Fruit fly (Drosophila melanogaster) Kc167 (cell line): ENCODE results near the gene CG33342.

Source experiments
- Myc ChIP-seq: fragments of >200 bp; optimal IDR thresholded peaks from 2 replicates; lab custom pipeline; 2017; ENCODE audit warnings: missing external identifiers
- Sin3A ChIP-seq: fragments of >200 bp; optimal IDR thresholded peaks from 2 replicates; lab custom pipeline; 2018; ENCODE audit warnings: missing external identifiers
- h ChIP-seq: fragments of >200 bp; optimal IDR thresholded peaks from 3 replicates; lab custom pipeline; 2018; ENCODE audit warnings: missing external identifiers
- insv ChIP-seq: fragments of >200 bp; optimal IDR thresholded peaks from 3 replicates; lab custom pipeline; 2018; ENCODE audit warnings: missing external identifiers
- psq ChIP-seq: fragments of >200 bp; optimal IDR thresholded peaks from 2 replicates; lab custom pipeline; 2017; ENCODE audit warnings: missing external identifiers
- ttk ChIP-seq: sonication (Bioruptor generic); optimal IDR thresholded peaks from 2 replicates; lab custom pipeline; 2017; ENCODE audit warnings: missing external identifiers

- no peak for TF ChIP-seq insv (lab: Kevin White, UChicago)
- TF ChIP-seq psq (lab: Kevin White, UChicago) = no peak
- TF ChIP-seq ttk (lab: Kevin White, UChicago) = no peak
- TF ChIP-seq Sin3A (lab: Kevin White, UChicago) = no peak
- TF ChIP-seq h (lab: Kevin White, UChicago) = no peak
- no peak for TF ChIP-seq Myc (lab: Kevin White, UChicago)
Observed at dm6 chr3R:24361583-24361982, 15.1 kb upstream of the CG33342 start, which contains the start of the genes CG5762 and CG33339.
